Fruit fly (Drosophila melanogaster): ENCODE data around the gene Prosbeta4.

Prosbeta4 gene

dm6 chr2L:16706882-16707775 is 24.8 kb downstream of the Prosbeta4 start (continued):
- TF ChIP-seq D19B (GFP tag; optimal IDR thresholded peaks at IDR 0.05) (no peak), CG17612 (GFP tag; IDR thresholded peaks at IDR 0.05) (no peak), mld (GFP tag; IDR thresholded peaks at IDR 0.05; ENCODE audit: partially characterized antibody) (no peak), zen2 (GFP tag; IDR thresholded peaks at IDR 0.05; ENCODE audit: partially characterized antibody) (no peak), CG18599 (GFP tag; optimal IDR thresholded peaks at IDR 0.05) (no peak), CG30020 (tag; optimal IDR thresholded peaks at IDR 0.05) (no peak), Drgx (GFP tag; IDR thresholded peaks at IDR 0.05) (no peak), crp (GFP tag; optimal IDR thresholded peaks at IDR 0.05) (no peak), CG6683 (GFP tag; optimal IDR thresholded peaks at IDR 0.05) (no peak), ken (GFP tag; IDR thresholded peaks at IDR 0.05) (peak; percentile 49; the same call in 2 of the 3 replicates), CG10366 (GFP tag; IDR thresholded peaks at IDR 0.05) (peak; percentile 21; the same call in 1 of the 2 replicates), CG9876 (GFP tag; optimal IDR thresholded peaks at IDR 0.05) (no peak), CG7556 (GFP tag; optimal IDR thresholded peaks at IDR 0.05) (peak; percentile 33), HHEX (GFP tag; optimal IDR thresholded peaks at IDR 0.05) (no peak), CG2120 (GFP tag; optimal IDR thresholded peaks at IDR 0.05) (peak; percentile 6), luna (GFP tag; optimal IDR thresholded peaks at IDR 0.05) (no peak), grn (GFP tag; optimal IDR thresholded peaks at IDR 0.05) (peak; percentile 54), CG6254 (GFP tag; optimal IDR thresholded peaks at IDR 0.05) (no peak), CG10209 (GFP tag; optimal IDR thresholded peaks at IDR 0.05) (no peak), gfzf (GFP tag; optimal IDR thresholded peaks at IDR 0.05) (no peak), oc (tag; optimal IDR thresholded peaks at IDR 0.05) (peak; percentile 75), CG7928 (GFP tag; optimal IDR thresholded peaks at IDR 0.05) (no peak), Hr51 (GFP tag; optimal IDR thresholded peaks at IDR 0.05) (peak in 1 of 2 experiments; percentile 52), dan (GFP tag; IDR thresholded peaks at IDR 0.05) (no peak), CG2678 (tag; optimal IDR thresholded peaks at IDR 0.05) (no peak), CG18262 (tag; optimal IDR thresholded peaks at IDR 0.05) (no peak), scrt (GFP tag; optimal IDR thresholded peaks at IDR 0.05) (no peak), CG10431 (GFP tag; optimal IDR thresholded peaks at IDR 0.05) (no peak), crol (GFP tag; IDR thresholded peaks at IDR 0.05) (peak; percentile 48; the same call in 1 of the 2 replicates), jigr1 (GFP tag; IDR thresholded peaks at IDR 0.05) (no peak), sd (tag; optimal IDR thresholded peaks at IDR 0.05) (peak; percentile 95), Med (GFP tag) (peak; percentile 77), tin (GFP tag; optimal IDR thresholded peaks at IDR 0.05) (peak; percentile 26), Ssrp (tag; optimal IDR thresholded peaks at IDR 0.05) (peak; percentile 3), CG8089 (GFP tag; optimal IDR thresholded peaks at IDR 0.05) (no peak), NC2α (GFP tag; optimal IDR thresholded peaks at IDR 0.05) (no peak), H2.0 (GFP tag; IDR thresholded peaks at IDR 0.05) (no peak), CG18619 (GFP tag; optimal IDR thresholded peaks at IDR 0.05) (peak; percentile 2), repo (GFP tag; optimal IDR thresholded peaks at IDR 0.05) (no peak), CG11093 (GFP tag; IDR thresholded peaks at IDR 0.05) (no peak), pb (GFP tag; optimal IDR thresholded peaks at IDR 0.05) (no peak), Doc3 (GFP tag; IDR thresholded peaks at IDR 0.05; ENCODE audit: partially characterized antibody) (no peak), CG31224 (GFP tag; IDR thresholded peaks at IDR 0.05) (no peak), CG7963 (GFP tag; IDR thresholded peaks at IDR 0.05; ENCODE audit: partially characterized antibody) (no peak), CG11247 (GFP tag; IDR thresholded peaks at IDR 0.05) (no peak), CG7987 (GFP tag; optimal IDR thresholded peaks at IDR 0.05) (no peak), CG16863 (GFP tag; optimal IDR thresholded peaks at IDR 0.05) (no peak), dmrt11E (tag; optimal IDR thresholded peaks at IDR 0.05) (no peak)

Data from whole organism, embryonic.